Fruit fly (Drosophila melanogaster) whole organism, embryonic: ENCODE data around the gene Tbcd.

Source experiments
- Asciz ChIP-seq: fragments of 200-800 bp; sonication (Bioruptor generic); optimal IDR thresholded peaks from 2 replicates; lab custom pipeline; 2017; ENCODE audit warnings: missing biosample characterization, mild to moderate bottlenecking, missing genetic modification characterization, missing genetic modification reagents
- Atf-2 ChIP-seq: fragments of 200-800 bp; sonication (Bioruptor generic); optimal IDR thresholded peaks from 2 replicates; lab custom pipeline; 2016; ENCODE audit warnings: missing biosample characterization, missing genetic modification characterization
- CG10654 ChIP-seq: fragments of 200-800 bp; sonication (Bioruptor generic); optimal IDR thresholded peaks from 2 replicates; lab custom pipeline; 2016; ENCODE audit warnings: missing biosample characterization, missing genetic modification characterization
- CG11247 ChIP-seq: fragments of 200-800 bp; sonication (Bioruptor generic); IDR thresholded peaks from 2 replicates; pipeline ENCODE4 v1.3.6; 2022; ENCODE audit warnings: missing biosample characterization, missing genetic modification characterization
- CG11504 ChIP-seq: fragments of 200-800 bp; sonication (Bioruptor generic); optimal IDR thresholded peaks from 3 replicates; lab custom pipeline; 2019; ENCODE audit warnings: missing biosample characterization, mild to moderate bottlenecking, missing genetic modification characterization, moderate library complexity
- CG14965 ChIP-seq: fragments of 200-800 bp; sonication (Bioruptor generic); optimal IDR thresholded peaks from 2 replicates; lab custom pipeline; 2016; ENCODE audit warnings: missing biosample characterization, missing genetic modification characterization, borderline replicate concordance
- CG1602 ChIP-seq: fragments of 200-800 bp; sonication (Bioruptor generic); optimal IDR thresholded peaks from 3 replicates; lab custom pipeline; 2016; ENCODE audit warnings: missing biosample characterization, missing genetic modification characterization
- CG17612 ChIP-seq: fragments of 200-800 bp; sonication (Bioruptor generic); IDR thresholded peaks from 2 replicates; pipeline ENCODE4 v1.3.6; 2022; ENCODE audit warnings: missing biosample characterization, missing genetic modification characterization
- CG17829 ChIP-seq: fragments of 200-800 bp; optimal IDR thresholded peaks from 2 replicates; lab custom pipeline; 2019; ENCODE audit warnings: missing biosample characterization, mild to moderate bottlenecking, missing genetic modification characterization, moderate library complexity
- CG4820 ChIP-seq: fragments of 200-800 bp; sonication (Bioruptor generic); optimal IDR thresholded peaks from 3 replicates; lab custom pipeline; 2016; ENCODE audit warnings: missing biosample characterization, missing genetic modification characterization
- CG4854 ChIP-seq: fragments of 200-800 bp; sonication (Bioruptor generic); optimal IDR thresholded peaks from 2 replicates; lab custom pipeline; 2016; ENCODE audit warnings: missing biosample characterization, missing genetic modification characterization, inconsistent platforms
- CG6689 ChIP-seq: fragments of 200-800 bp; sonication (Bioruptor generic); IDR thresholded peaks from 2 replicates; pipeline ENCODE4 v1.3.6; 2022; ENCODE audit warnings: missing biosample characterization, missing genetic modification characterization
- CG9609 ChIP-seq: fragments of 200-800 bp; sonication (Bioruptor generic); optimal IDR thresholded peaks from 3 replicates; lab custom pipeline; 2016; ENCODE audit warnings: missing biosample characterization, missing genetic modification characterization
- CkIIα-i1 ChIP-seq: fragments of 200-800 bp; sonication (Bioruptor generic); IDR thresholded peaks from 2 replicates; pipeline ENCODE4 v1.3.6; 2022; ENCODE audit warnings: missing biosample characterization, missing genetic modification characterization
- D19B ChIP-seq: fragments of 200-800 bp; sonication (Bioruptor generic); optimal IDR thresholded peaks from 2 replicates; lab custom pipeline; 2017; ENCODE audit warnings: missing biosample characterization, mild to moderate bottlenecking, missing genetic modification characterization
- ERR ChIP-seq: fragments of 200-800 bp; sonication (Bioruptor generic); optimal IDR thresholded peaks from 2 replicates; lab custom pipeline; 2016; ENCODE audit warnings: missing biosample characterization, missing genetic modification characterization
- Eip74EF ChIP-seq, 2 experiments: fragments of 200-800 bp in 1 of 2; fragments of >200 bp in 1 of 2; sonication (Bioruptor generic) in 1 of 2; optimal IDR thresholded peaks; 2 replicates each; lab custom pipeline; 2017 to 2019; ENCODE audit warnings: missing biosample characterization in 2 of 2, missing genetic modification characterization in 2 of 2, mild to moderate bottlenecking in 1 of 2, moderate library complexity in 1 of 2
- Elba2 ChIP-seq: fragments of 200-800 bp; sonication (Bioruptor generic); optimal IDR thresholded peaks from 3 replicates; lab custom pipeline; 2016; ENCODE audit warnings: missing biosample characterization, missing genetic modification characterization
- Ets97D ChIP-seq: fragments of 200-800 bp; sonication (Bioruptor generic); optimal IDR thresholded peaks from 3 replicates; lab custom pipeline; 2016; ENCODE audit warnings: missing biosample characterization, missing genetic modification characterization
- Gug ChIP-seq: fragments of 200-800 bp; sonication (Bioruptor generic); IDR thresholded peaks from 4 replicates; pipeline ENCODE4 v1.3.6; 2022; ENCODE audit warnings: missing biosample characterization, missing genetic modification characterization
- NfI ChIP-seq: fragments of 200-800 bp; sonication (Bioruptor generic); optimal IDR thresholded peaks from 3 replicates; lab custom pipeline; 2018; ENCODE audit warnings: missing biosample characterization, mild to moderate bottlenecking, missing genetic modification characterization, moderate library complexity
- Pdp1 ChIP-seq, 2 experiments: fragments of 200-800 bp; sonication (Bioruptor generic); optimal IDR thresholded peaks; 3 replicates each; lab custom pipeline; 2016; ENCODE audit warnings: missing biosample characterization in 2 of 2, missing genetic modification characterization in 2 of 2, mild to moderate bottlenecking in 1 of 2, moderate library complexity in 1 of 2
- Side ChIP-seq: fragments of 200-800 bp; sonication (Bioruptor generic); optimal IDR thresholded peaks from 2 replicates; lab custom pipeline; 2016; ENCODE audit warnings: missing biosample characterization, missing genetic modification characterization
- Sox100B ChIP-seq: fragments of 200-800 bp; sonication (Bioruptor generic); optimal IDR thresholded peaks from 3 replicates; lab custom pipeline; 2018; ENCODE audit warnings: missing biosample characterization, mild to moderate bottlenecking, missing genetic modification characterization
- bsh ChIP-seq, 2 experiments: fragments of 200-800 bp; sonication (Bioruptor generic); optimal IDR thresholded peaks; 2 replicates each; lab custom pipeline; 2017 to 2018; ENCODE audit warnings: mild to moderate bottlenecking in 2 of 2, missing biosample characterization in 2 of 2, missing genetic modification characterization in 2 of 2, moderate library complexity in 1 of 2
- chn ChIP-seq: fragments of 200-800 bp; sonication (Bioruptor generic); optimal IDR thresholded peaks from 2 replicates; lab custom pipeline; 2016; ENCODE audit warnings: missing biosample characterization, missing genetic modification characterization
- disco-r ChIP-seq: fragments of 200-800 bp; sonication (Bioruptor generic); optimal IDR thresholded peaks from 2 replicates; lab custom pipeline; 2016; ENCODE audit warnings: missing biosample characterization, missing genetic modification characterization
- ewg ChIP-seq: fragments of 200-800 bp; sonication (Bioruptor generic); optimal IDR thresholded peaks from 3 replicates; lab custom pipeline; 2017; ENCODE audit warnings: mild to moderate bottlenecking, missing biosample characterization, missing genetic modification reagents, missing genetic modification characterization
- fd102C ChIP-seq: fragments of 200-800 bp; sonication (Bioruptor generic); optimal IDR thresholded peaks from 2 replicates; lab custom pipeline; 2018; ENCODE audit warnings: missing biosample characterization, mild to moderate bottlenecking, missing genetic modification characterization, moderate library complexity
- fru ChIP-seq: fragments of >200 bp; optimal IDR thresholded peaks from 2 replicates; lab custom pipeline; 2017
- gcm ChIP-seq: fragments of 200-800 bp; sonication (Bioruptor generic); optimal IDR thresholded peaks from 2 replicates; lab custom pipeline; 2019; ENCODE audit warnings: missing biosample characterization, mild to moderate bottlenecking, missing genetic modification characterization, moderate library complexity
- gcm2 ChIP-seq: fragments of 200-800 bp; sonication (Bioruptor generic); optimal IDR thresholded peaks from 2 replicates; lab custom pipeline; 2016; ENCODE audit warnings: missing biosample characterization, missing genetic modification characterization
- jing ChIP-seq: fragments of 200-800 bp; sonication (Bioruptor generic); optimal IDR thresholded peaks from 2 replicates; lab custom pipeline; 2018; ENCODE audit warnings: missing biosample characterization, mild to moderate bottlenecking, missing genetic modification characterization
- lbe ChIP-seq: fragments of 200-800 bp; sonication (Bioruptor generic); optimal IDR thresholded peaks from 2 replicates; lab custom pipeline; 2016; ENCODE audit warnings: missing biosample characterization, mild to moderate bottlenecking, missing genetic modification characterization
- maf-S ChIP-seq: fragments of 200-800 bp; sonication (Bioruptor generic); optimal IDR thresholded peaks from 2 replicates; lab custom pipeline; 2016; ENCODE audit warnings: missing biosample characterization, missing genetic modification characterization
- org-1 ChIP-seq: fragments of 200-800 bp; sonication (Bioruptor generic); optimal IDR thresholded peaks from 2 replicates; lab custom pipeline; 2017; ENCODE audit warnings: missing biosample characterization, missing genetic modification characterization
- p53 ChIP-seq: fragments of 200-800 bp; sonication (Bioruptor generic); optimal IDR thresholded peaks from 2 replicates; lab custom pipeline; 2016; ENCODE audit warnings: missing biosample characterization, missing genetic modification characterization
- pan ChIP-seq, 4 experiments: fragments of >200 bp in 3 of 4; fragments of 200-800 bp in 1 of 4; sonication (Bioruptor generic) in 1 of 4; optimal IDR thresholded peaks in 3 of 4; IDR thresholded peaks in 1 of 4; 2 replicates each; pipeline versions ENCODE4 v1.3.6 to Lab custom; 2017 to 2022; ENCODE audit warnings: missing biosample characterization in 2 of 4, missing genetic modification characterization in 2 of 4, mixed read lengths in 1 of 4
- pfk ChIP-seq: fragments of 200-800 bp; sonication (Bioruptor generic); optimal IDR thresholded peaks from 2 replicates; lab custom pipeline; 2018; ENCODE audit warnings: missing biosample characterization, mild to moderate bottlenecking, missing genetic modification characterization, moderate library complexity
- pho ChIP-seq: fragments of 200-800 bp; sonication (Bioruptor generic); optimal IDR thresholded peaks from 2 replicates; lab custom pipeline; 2016; ENCODE audit warnings: missing biosample characterization, missing genetic modification characterization
- phol ChIP-seq: fragments of 200-800 bp; sonication (Bioruptor generic); optimal IDR thresholded peaks from 3 replicates; lab custom pipeline; 2018; ENCODE audit warnings: missing biosample characterization, mild to moderate bottlenecking, missing genetic modification characterization, moderate library complexity
- pros ChIP-seq: fragments of 200-800 bp; sonication (Bioruptor generic); optimal IDR thresholded peaks from 3 replicates; lab custom pipeline; 2019; ENCODE audit warnings: missing biosample characterization, mild to moderate bottlenecking, missing genetic modification characterization, moderate library complexity
- scrt ChIP-seq: fragments of 200-800 bp; sonication (Bioruptor generic); optimal IDR thresholded peaks from 2 replicates; lab custom pipeline; 2018; ENCODE audit warnings: missing biosample characterization, mild to moderate bottlenecking, missing genetic modification characterization, moderate library complexity
- tgo ChIP-seq: fragments of 200-800 bp; sonication (Bioruptor generic); IDR thresholded peaks from 3 replicates; pipeline ENCODE4 v1.3.6; 2022; ENCODE audit warnings: missing biosample characterization, missing genetic modification characterization
- tin ChIP-seq: fragments of 200-800 bp; sonication (Bioruptor generic); optimal IDR thresholded peaks from 3 replicates; lab custom pipeline; 2016; ENCODE audit warnings: missing biosample characterization, missing genetic modification characterization
- tna ChIP-seq: fragments of 200-800 bp; sonication (Bioruptor generic); IDR thresholded peaks from 2 replicates; pipeline ENCODE4 v1.3.6; 2022; ENCODE audit warnings: missing biosample characterization, missing genetic modification characterization; ENCODE audit not compliant: partially characterized antibody
- vfl ChIP-seq: fragments of 200-800 bp; sonication (Bioruptor generic); optimal IDR thresholded peaks from 2 replicates; lab custom pipeline; 2016; ENCODE audit warnings: missing biosample characterization, missing genetic modification characterization
- z ChIP-seq: fragments of 200-800 bp; sonication (Bioruptor generic); IDR thresholded peaks from 3 replicates; pipeline ENCODE4 v1.3.6; 2022; ENCODE audit warnings: missing biosample characterization, missing genetic modification characterization
- zen ChIP-seq: fragments of 200-800 bp; sonication (Bioruptor generic); optimal IDR thresholded peaks from 3 replicates; lab custom pipeline; 2018; ENCODE audit warnings: missing biosample characterization, mild to moderate bottlenecking, missing genetic modification characterization, moderate library complexity

The Tbcd gene

DNA sequence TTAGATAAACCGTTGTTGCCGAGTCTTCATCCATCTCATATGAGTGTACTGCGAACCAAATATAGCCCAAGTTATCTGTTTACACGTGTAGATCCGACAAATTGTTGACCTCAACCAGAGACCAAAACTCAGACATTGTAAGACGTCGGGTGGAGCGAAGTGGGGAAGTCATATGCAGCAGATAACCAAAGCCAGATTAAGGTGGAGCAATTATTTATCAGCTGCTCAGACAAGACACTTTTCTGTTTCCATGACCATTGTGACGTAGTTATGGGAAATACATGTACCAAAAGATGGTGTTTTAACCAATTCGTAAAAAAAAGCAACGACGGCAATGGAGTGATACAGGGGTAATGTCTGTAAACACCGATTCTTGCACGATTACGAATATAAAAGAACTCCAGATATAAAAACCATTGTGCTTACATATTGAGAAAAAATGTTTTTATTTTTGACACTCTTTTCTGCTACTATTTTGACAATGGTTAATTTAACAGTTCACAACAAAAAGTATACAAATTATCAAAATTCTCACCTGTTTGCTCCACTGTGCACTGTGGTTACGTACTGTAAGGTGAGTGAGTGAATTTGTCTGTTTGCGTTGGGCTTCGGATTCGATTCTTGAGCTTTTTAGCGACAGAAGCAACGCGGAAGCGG, 30.1 kb downstream of the Tbcd start (continued):
- TF ChIP-seq Side (peak; percentile 9), phol (peak; percentile 38), vfl (peak; percentile 30), tna (GFP tag; lab: Robert Waterston, UW) (no peak), Ets97D (GFP tag; lab: Kevin White, UChicago) (no peak), disco-r (GFP tag; lab: Kevin White, UChicago) (peak; percentile 11), ewg (GFP tag; lab: Kevin White, UChicago) (peak; percentile 17), CG9609 (peak; percentile 28), Asciz (no peak), jing (no peak), maf-S (GFP tag; lab: Kevin White, UChicago) (no peak), gcm (GFP tag; lab: Kevin White, UChicago) (no peak), z (GFP tag; lab: Robert Waterston, UW) (0 out of 3 replicates have a peak, but pooled peaks have one; percentile 40), CG11504 (tag; lab: Kevin White, UChicago) (peak; percentile 54), Elba2 (GFP tag; lab: Kevin White, UChicago) (no peak), CG6689 (GFP tag; lab: Robert Waterston, UW) (0 out of 2 replicates have a peak, but pooled peaks have one; percentile 25), scrt (no peak), Atf-2 (GFP tag; lab: Kevin White, UChicago) (peak; percentile 50), pan (optimal IDR thresholded peaks at IDR 0.05; lab: Kevin White, UChicago) (no peak), pan (GFP tag; optimal IDR thresholded peaks at IDR 0.05 in 1 of 2, IDR thresholded peaks at IDR 0.05 in 1 of 2) (peak in 1 of 2 experiments; percentile 54), CG17612 (GFP tag; lab: Robert Waterston, UW) (no peak), chn (no peak), p53 (GFP tag; lab: Kevin White, UChicago) (peak; percentile 21), Eip74EF (GFP tag; optimal IDR thresholded peaks at IDR 0.05; lab: Kevin White, UChicago) (no peak), D19B (peak; percentile 35), Sox100B (GFP tag; lab: Kevin White, UChicago) (peak; percentile 40), org-1 (GFP tag; lab: Kevin White, UChicago) (no peak), NfI (GFP tag; lab: Kevin White, UChicago) (peak; percentile 37), Gug (GFP tag; lab: Robert Waterston, UW) (0 out of 4 replicates have a peak, but pooled peaks have one; percentile 4), tgo (GFP tag; lab: Robert Waterston, UW) (peak; percentile 29; the same call in 1 of the 3 replicates), pros (peak; percentile 6), CG11247 (GFP tag; lab: Robert Waterston, UW) (peak; percentile 56), CG1602 (GFP tag; lab: Kevin White, UChicago) (peak; percentile 39), CG10654 (peak; percentile 34), tin (GFP tag; lab: Kevin White, UChicago) (no peak), CG14965 (no peak), CG4854 (GFP tag; lab: Kevin White, UChicago) (peak; percentile 13), Pdp1 (GFP tag; optimal IDR thresholded peaks at IDR 0.05; lab: Kevin White, UChicago) (peak; percentile 47 to 59), pho (GFP tag; lab: Kevin White, UChicago) (peak; percentile 72), gcm2 (GFP tag; lab: Kevin White, UChicago) (peak; percentile 64), lbe (peak; percentile 4), ERR (no peak), fru (lab: Kevin White, UChicago) (no peak), bsh (GFP tag; optimal IDR thresholded peaks at IDR 0.05; lab: Kevin White, UChicago) (peak in 1 of 2 experiments; percentile 46), fd102C (GFP tag; lab: Kevin White, UChicago) (no peak), zen (tag; lab: Kevin White, UChicago) (no peak), CkIIα-i1 (GFP tag; lab: Robert Waterston, UW) (no peak), pfk (GFP tag; lab: Kevin White, UChicago) (no peak), CG4820 (peak; percentile 36), CG17829 (peak; percentile 23)
